Worm (Caenorhabditis elegans) whole organism, mixed stage, embryonic: Measurements from ENCODE around the gene EEED8.18.

Experiments
- blmp-1 ChIP-seq: fragments of 150-350 bp; optimal IDR thresholded peaks from 2 replicates; lab custom pipeline; 2014; ENCODE audit warnings: missing biosample characterization, missing genetic modification characterization
- elt-3 ChIP-seq: fragments of 150-350 bp; optimal IDR thresholded peaks from 2 replicates; lab custom pipeline; 2014; ENCODE audit warnings: missing biosample characterization, missing genetic modification characterization
- lsy-2 ChIP-seq: fragments of 150-350 bp; optimal IDR thresholded peaks from 2 replicates; lab custom pipeline; 2014; ENCODE audit warnings: missing biosample characterization, missing genetic modification characterization
- nhr-12 ChIP-seq: fragments of 150-350 bp; optimal IDR thresholded peaks from 2 replicates; lab custom pipeline; 2014; ENCODE audit warnings: missing biosample characterization, missing genetic modification characterization
- nhr-28 ChIP-seq: fragments of 150-350 bp; optimal IDR thresholded peaks from 2 replicates; lab custom pipeline; 2014; ENCODE audit warnings: missing biosample characterization, missing genetic modification characterization
- sptf-1 ChIP-seq: sonication (generic microtip); optimal IDR thresholded peaks from 2 replicates; lab custom pipeline; 2017; ENCODE audit warnings: mild to moderate bottlenecking, missing genetic modification characterization, moderate library complexity, missing compliant biosample characterization

- TF ChIP-seq sptf-1 (tag; lab: Kevin White, UChicago) (no peak), lsy-2 (no peak), blmp-1 (tag; lab: Kevin White, UChicago) (no peak), elt-3 (no peak), nhr-28 (no peak), nhr-12 (no peak)
Observed at ce11 chrII:5453547-5453946, 41.1 kb upstream of the EEED8.18 start, which contains the start of gene dhs-5.
